Fruit fly (Drosophila melanogaster) whole organism, embryonic: Measurements from ENCODE around the gene rb.

Experiments used
- BEAF-32 ChIP-seq: fragments of 200-800 bp; sonication (Bioruptor generic); optimal IDR thresholded peaks from 3 replicates; lab custom pipeline; 2017; ENCODE audit warnings: missing biosample characterization, missing genetic modification characterization, mild to moderate bottlenecking, moderate library complexity, missing genetic modification reagents
- CG1233 ChIP-seq: fragments of 200-800 bp; sonication (Bioruptor generic); optimal IDR thresholded peaks from 4 replicates; lab custom pipeline; 2018; ENCODE audit warnings: missing biosample characterization, mild to moderate bottlenecking, missing genetic modification characterization
- CG12744 ChIP-seq: fragments of 200-800 bp; sonication (Bioruptor generic); optimal IDR thresholded peaks from 2 replicates; lab custom pipeline; 2016; ENCODE audit warnings: missing biosample characterization, missing genetic modification characterization
- CG12942 ChIP-seq: fragments of 200-800 bp; sonication (Bioruptor generic); optimal IDR thresholded peaks from 3 replicates; lab custom pipeline; 2016; ENCODE audit warnings: missing biosample characterization, missing genetic modification characterization
- CG13287 ChIP-seq: fragments of 200-800 bp; sonication (Bioruptor generic); IDR thresholded peaks from 2 replicates; pipeline ENCODE4 v1.3.6; 2022; ENCODE audit warnings: missing biosample characterization, missing genetic modification characterization; ENCODE audit not compliant: partially characterized antibody
- CG42726 ChIP-seq: fragments of 200-800 bp; sonication (Bioruptor generic); IDR thresholded peaks from 2 replicates; pipeline ENCODE4 v1.3.6; 2022; ENCODE audit warnings: missing biosample characterization, missing genetic modification characterization; ENCODE audit not compliant: partially characterized antibody
- CG43689 ChIP-seq: fragments of 200-800 bp; sonication (Bioruptor generic); IDR thresholded peaks from 2 replicates; pipeline ENCODE4 v1.3.6; 2022; ENCODE audit warnings: missing biosample characterization, missing genetic modification characterization
- CG4404 ChIP-seq: fragments of 200-800 bp; sonication (Bioruptor generic); IDR thresholded peaks from 2 replicates; pipeline ENCODE4 v1.3.6; 2022; ENCODE audit warnings: missing biosample characterization, missing genetic modification characterization
- CG6254 ChIP-seq: fragments of 200-800 bp; sonication (Bioruptor generic); optimal IDR thresholded peaks from 3 replicates; lab custom pipeline; 2017; ENCODE audit warnings: mild to moderate bottlenecking, missing biosample characterization, missing genetic modification reagents, missing genetic modification characterization
- CG7357 ChIP-seq: fragments of 200-800 bp; sonication (Bioruptor generic); IDR thresholded peaks from 3 replicates; pipeline ENCODE4 v1.3.6; 2022; ENCODE audit warnings: missing biosample characterization, missing genetic modification characterization
- CG8281 ChIP-seq: fragments of 200-800 bp; sonication (Bioruptor generic); optimal IDR thresholded peaks from 2 replicates; lab custom pipeline; 2018; ENCODE audit warnings: missing biosample characterization, mild to moderate bottlenecking, missing genetic modification characterization, moderate library complexity
- CG9876 ChIP-seq: fragments of 200-800 bp; sonication (Bioruptor generic); optimal IDR thresholded peaks from 2 replicates; lab custom pipeline; 2016; ENCODE audit warnings: missing biosample characterization, missing genetic modification characterization
- CoRest ChIP-seq: fragments of 200-800 bp; sonication (Bioruptor generic); optimal IDR thresholded peaks from 3 replicates; lab custom pipeline; 2018; ENCODE audit warnings: missing biosample characterization, mild to moderate bottlenecking, missing genetic modification characterization, moderate library complexity
- CrebB ChIP-seq: fragments of 200-800 bp; sonication (Bioruptor generic); optimal IDR thresholded peaks from 3 replicates; lab custom pipeline; 2018; ENCODE audit warnings: missing biosample characterization, mild to moderate bottlenecking, missing genetic modification characterization
- Doc2 ChIP-seq: fragments of 200-800 bp; sonication (Bioruptor generic); IDR thresholded peaks from 2 replicates; pipeline ENCODE4 v1.3.6; 2022; ENCODE audit warnings: missing biosample characterization, missing genetic modification characterization
- E2f1 ChIP-seq: fragments of 200-800 bp; sonication (Bioruptor generic); IDR thresholded peaks from 2 replicates; pipeline ENCODE4 v1.3.6; 2022; ENCODE audit warnings: missing biosample characterization, missing genetic modification characterization
- Eip74EF ChIP-seq, 2 experiments: fragments of 200-800 bp in 1 of 2; fragments of >200 bp in 1 of 2; sonication (Bioruptor generic) in 1 of 2; optimal IDR thresholded peaks; 2 replicates each; lab custom pipeline; 2017 to 2019; ENCODE audit warnings: missing biosample characterization in 2 of 2, missing genetic modification characterization in 2 of 2, mild to moderate bottlenecking in 1 of 2, moderate library complexity in 1 of 2
- HHEX ChIP-seq: fragments of 200-800 bp; sonication (Bioruptor generic); optimal IDR thresholded peaks from 3 replicates; lab custom pipeline; 2017; ENCODE audit warnings: missing biosample characterization, mild to moderate bottlenecking, missing genetic modification characterization, missing genetic modification reagents
- Hmx ChIP-seq: fragments of 200-800 bp; sonication (Bioruptor generic); optimal IDR thresholded peaks from 2 replicates; lab custom pipeline; 2016; ENCODE audit warnings: missing biosample characterization, missing genetic modification characterization
- MESR4 ChIP-seq: fragments of 200-800 bp; sonication (Bioruptor generic); optimal IDR thresholded peaks from 2 replicates; lab custom pipeline; 2018; ENCODE audit warnings: missing biosample characterization, mild to moderate bottlenecking, missing genetic modification characterization, moderate library complexity
- Mad ChIP-seq: fragments of 200-800 bp; sonication (Bioruptor generic); optimal IDR thresholded peaks from 2 replicates; lab custom pipeline; 2016; ENCODE audit warnings: missing biosample characterization, missing genetic modification characterization
- Med ChIP-seq: fragments of 200-800 bp; sonication (Bioruptor generic); peaks from one replicate; lab custom pipeline; 2016; ENCODE audit warnings: missing biosample characterization, missing genetic modification characterization, mild to moderate bottlenecking, inconsistent platforms, moderate library complexity
- Mrtf ChIP-seq: fragments of 200-800 bp; sonication (Bioruptor generic); IDR thresholded peaks from 3 replicates; pipeline ENCODE4 v1.3.6; 2022; ENCODE audit warnings: missing biosample characterization, missing genetic modification characterization
- NFAT ChIP-seq: fragments of 200-800 bp; sonication (Bioruptor generic); IDR thresholded peaks from 2 replicates; pipeline ENCODE4 v1.3.6; 2022; ENCODE audit warnings: missing biosample characterization, missing genetic modification characterization
- Optix ChIP-seq: fragments of 200-800 bp; sonication (Bioruptor generic); IDR thresholded peaks from 3 replicates; pipeline ENCODE4 v1.3.6; 2022; ENCODE audit warnings: missing biosample characterization, missing genetic modification characterization
- Ravus ChIP-seq: fragments of 200-800 bp; sonication (Bioruptor generic); IDR thresholded peaks from 2 replicates; pipeline ENCODE4 v1.3.6; 2022; ENCODE audit warnings: missing biosample characterization, missing genetic modification characterization
- Six4 ChIP-seq: fragments of 200-800 bp; sonication (Bioruptor generic); optimal IDR thresholded peaks from 2 replicates; lab custom pipeline; 2016; ENCODE audit warnings: missing biosample characterization, missing genetic modification characterization
- Trl ChIP-seq, 3 experiments: fragments of >200 bp in 2 of 3; fragments of 200-800 bp in 1 of 3; sonication (Bioruptor generic) in 1 of 3; optimal IDR thresholded peaks; 2 replicates in 1 of 3; 3 replicates in 2 of 3; lab custom pipeline; 2016 to 2017; ENCODE audit warnings: missing biosample characterization in 1 of 3, missing genetic modification characterization in 1 of 3
- amos ChIP-seq: fragments of 200-800 bp; sonication (Bioruptor generic); IDR thresholded peaks from 2 replicates; pipeline ENCODE4 v1.3.6; 2022; ENCODE audit warnings: missing biosample characterization, missing genetic modification characterization; ENCODE audit not compliant: partially characterized antibody
- chn ChIP-seq: fragments of 200-800 bp; sonication (Bioruptor generic); optimal IDR thresholded peaks from 2 replicates; lab custom pipeline; 2016; ENCODE audit warnings: missing biosample characterization, missing genetic modification characterization
- croc ChIP-seq: fragments of 200-800 bp; sonication (Bioruptor generic); conservative IDR thresholded peaks from 3 replicates; pipeline ENCODE4 v1.3.6; 2022; ENCODE audit warnings: missing biosample characterization, missing genetic modification characterization
- dan ChIP-seq: fragments of 200-800 bp; sonication (Bioruptor generic); IDR thresholded peaks from 2 replicates; pipeline ENCODE4 v1.3.6; 2022; ENCODE audit warnings: missing biosample characterization, missing genetic modification characterization
- dysf ChIP-seq: fragments of 200-800 bp; sonication (Bioruptor generic); IDR thresholded peaks from 3 replicates; pipeline ENCODE4 v1.3.6; 2022; ENCODE audit warnings: missing biosample characterization, missing genetic modification characterization
- esg ChIP-seq: fragments of 200-800 bp; sonication (Bioruptor generic); conservative IDR thresholded peaks from 2 replicates; pipeline ENCODE4 v1.3.6; 2022; ENCODE audit warnings: missing biosample characterization, missing genetic modification characterization
- gcm ChIP-seq: fragments of 200-800 bp; sonication (Bioruptor generic); optimal IDR thresholded peaks from 2 replicates; lab custom pipeline; 2019; ENCODE audit warnings: missing biosample characterization, mild to moderate bottlenecking, missing genetic modification characterization, moderate library complexity
- gem ChIP-seq: fragments of 200-800 bp; sonication (Bioruptor generic); optimal IDR thresholded peaks from 2 replicates; lab custom pipeline; 2019; ENCODE audit warnings: missing biosample characterization, mild to moderate bottlenecking, missing genetic modification characterization, moderate library complexity
- nerfin-1 ChIP-seq: fragments of 200-800 bp; sonication (Bioruptor generic); optimal IDR thresholded peaks from 3 replicates; lab custom pipeline; 2019; ENCODE audit warnings: missing biosample characterization, mild to moderate bottlenecking, missing genetic modification characterization, moderate library complexity
- p53 ChIP-seq: fragments of 200-800 bp; sonication (Bioruptor generic); optimal IDR thresholded peaks from 2 replicates; lab custom pipeline; 2016; ENCODE audit warnings: missing biosample characterization, missing genetic modification characterization
- peb ChIP-seq: fragments of 200-800 bp; sonication (Bioruptor generic); IDR thresholded peaks from 2 replicates; pipeline ENCODE4 v1.3.6; 2022; ENCODE audit warnings: missing biosample characterization, missing genetic modification characterization
- pnt ChIP-seq: fragments of 200-800 bp; sonication (Bioruptor generic); optimal IDR thresholded peaks from 3 replicates; lab custom pipeline; 2016; ENCODE audit warnings: missing biosample characterization, missing genetic modification characterization
- ro ChIP-seq: fragments of 200-800 bp; sonication (Bioruptor generic); IDR thresholded peaks from 2 replicates; pipeline ENCODE4 v1.3.6; 2022; ENCODE audit warnings: missing biosample characterization, missing genetic modification characterization
- schlank ChIP-seq: fragments of 200-800 bp; sonication (Bioruptor generic); optimal IDR thresholded peaks from 2 replicates; lab custom pipeline; 2018; ENCODE audit warnings: missing biosample characterization, mild to moderate bottlenecking, missing genetic modification characterization
- seq ChIP-seq: fragments of 200-800 bp; sonication (Bioruptor generic); IDR thresholded peaks from 2 replicates; pipeline ENCODE4 v1.3.6; 2022; ENCODE audit warnings: missing biosample characterization, missing genetic modification characterization
- slp2 ChIP-seq: fragments of 200-800 bp; sonication (Bioruptor generic); optimal IDR thresholded peaks from 2 replicates; lab custom pipeline; 2016; ENCODE audit warnings: missing biosample characterization, missing genetic modification characterization
- sr ChIP-seq: fragments of 200-800 bp; sonication (Bioruptor generic); IDR thresholded peaks from 3 replicates; pipeline ENCODE4 v1.3.6; 2022; ENCODE audit warnings: missing biosample characterization, missing genetic modification characterization
- sug ChIP-seq: fragments of 200-800 bp; optimal IDR thresholded peaks from 2 replicates; lab custom pipeline; 2019; ENCODE audit warnings: missing biosample characterization, mild to moderate bottlenecking, missing genetic modification characterization, moderate library complexity
- tgo ChIP-seq: fragments of 200-800 bp; sonication (Bioruptor generic); IDR thresholded peaks from 3 replicates; pipeline ENCODE4 v1.3.6; 2022; ENCODE audit warnings: missing biosample characterization, missing genetic modification characterization
- trem ChIP-seq: fragments of 200-800 bp; optimal IDR thresholded peaks from 3 replicates; lab custom pipeline; 2019; ENCODE audit warnings: missing biosample characterization, mild to moderate bottlenecking, missing genetic modification characterization, moderate library complexity
- twi ChIP-seq: fragments of 200-800 bp; optimal IDR thresholded peaks from 2 replicates; lab custom pipeline; 2019; ENCODE audit warnings: missing biosample characterization, mild to moderate bottlenecking, missing genetic modification characterization, moderate library complexity
- vnd ChIP-seq: fragments of 200-800 bp; sonication (Bioruptor generic); IDR thresholded peaks from 3 replicates; pipeline ENCODE4 v1.3.6; 2022; ENCODE audit warnings: missing biosample characterization, missing genetic modification characterization; ENCODE audit not compliant: partially characterized antibody

Gene rb

DNA sequence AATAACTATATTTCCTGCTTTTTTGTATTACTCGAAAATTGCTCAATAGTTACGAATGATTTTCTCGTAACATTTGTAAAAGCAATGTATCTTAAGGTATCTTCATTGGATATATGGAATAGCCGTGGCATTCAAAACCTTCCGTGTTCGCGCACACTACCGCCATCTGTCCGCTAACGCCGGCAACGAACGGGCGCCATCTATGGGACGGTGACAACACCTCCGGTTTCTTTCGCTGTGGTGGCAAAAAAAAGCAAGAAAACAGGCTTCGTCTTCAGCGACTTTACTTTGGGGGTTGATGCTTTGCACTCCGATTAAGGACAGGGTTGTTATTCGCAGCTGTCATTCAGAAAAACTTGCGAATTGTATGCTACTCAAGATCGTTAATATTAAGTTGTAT lies 33.3 kb downstream of the rb start (continued):
- TF ChIP-seq pnt (GFP tag; lab: Kevin White, UChicago), result peak; percentile 44
- no peak for TF ChIP-seq Hmx (GFP tag; lab: Kevin White, UChicago)
- TF ChIP-seq amos (GFP tag; lab: Robert Waterston, UW), result no peak
- TF ChIP-seq dysf (GFP tag; lab: Robert Waterston, UW), result peak; percentile 46; the same call in 2 of the 3 replicates
- peak; percentile 71 for TF ChIP-seq chn (GFP tag; lab: Kevin White, UChicago)
- no peak for TF ChIP-seq CG7357 (GFP tag; lab: Robert Waterston, UW)
- peak; percentile 4 for TF ChIP-seq slp2 (GFP tag; lab: Kevin White, UChicago)
- TF ChIP-seq CG9876, result peak; percentile 42
- no peak for TF ChIP-seq CG12942 (GFP tag; lab: Kevin White, UChicago)
- TF ChIP-seq CG12744 (GFP tag; lab: Kevin White, UChicago), result no peak
- TF ChIP-seq MESR4 (GFP tag; lab: Kevin White, UChicago), result no peak
- peak; percentile 38 for TF ChIP-seq Mad (GFP tag; lab: Kevin White, UChicago)
- peak; percentile 53; the same call in 1 of the 2 replicates for TF ChIP-seq CG42726
- TF ChIP-seq esg, result no peak
- TF ChIP-seq ro (GFP tag; lab: Robert Waterston, UW), result no peak
- no peak for TF ChIP-seq vnd (GFP tag; lab: Robert Waterston, UW)
- TF ChIP-seq p53 (GFP tag; lab: Kevin White, UChicago), result peak; percentile 55
- TF ChIP-seq gcm (GFP tag; lab: Kevin White, UChicago), result peak; percentile 10
- peak; percentile 32 for TF ChIP-seq twi
- TF ChIP-seq peb (GFP tag; lab: Robert Waterston, UW), result 0 out of 2 replicates have a peak, but pooled peaks have one; percentile 20
- no peak for TF ChIP-seq sug (tag; lab: Kevin White, UChicago)
- peak; percentile 62 for TF ChIP-seq E2f1 (GFP tag; lab: Robert Waterston, UW)
- TF ChIP-seq schlank (tag; lab: Kevin White, UChicago), result no peak
- TF ChIP-seq CrebB (tag; lab: Kevin White, UChicago), result peak; percentile 45
- TF ChIP-seq CG6254 (GFP tag; lab: Kevin White, UChicago), result peak; percentile 46
- peak; percentile 40 for TF ChIP-seq CG1233 (GFP tag; lab: Kevin White, UChicago)
- TF ChIP-seq CG8281 (tag; lab: Kevin White, UChicago), result peak; percentile 35
- no peak for TF ChIP-seq sr (GFP tag; lab: Robert Waterston, UW)
- no peak for TF ChIP-seq Doc2 (GFP tag; lab: Robert Waterston, UW)
- no peak for TF ChIP-seq dan
- TF ChIP-seq Six4 (GFP tag; lab: Kevin White, UChicago), result peak; percentile 30
- TF ChIP-seq Med, result peak; percentile 85
- TF ChIP-seq nerfin-1, result no peak
- TF ChIP-seq tgo (GFP tag; lab: Robert Waterston, UW), result peak; percentile 45; the same call in 2 of the 3 replicates
- no peak for TF ChIP-seq CG13287 (GFP tag; lab: Robert Waterston, UW)
- no peak for TF ChIP-seq CG4404 (GFP tag; lab: Robert Waterston, UW)
- TF ChIP-seq Trl (optimal IDR thresholded peaks at IDR 0.05; lab: Kevin White, UChicago), result no peak
- peak; percentile 73 for TF ChIP-seq Trl (GFP tag; optimal IDR thresholded peaks at IDR 0.05; lab: Kevin White, UChicago)
- TF ChIP-seq seq (GFP tag; lab: Robert Waterston, UW), result peak; percentile 80
- TF ChIP-seq Ravus, result no peak
- no peak for TF ChIP-seq BEAF-32
- TF ChIP-seq gem (tag; lab: Kevin White, UChicago), result peak; percentile 45
- TF ChIP-seq croc (GFP tag; lab: Robert Waterston, UW), result peak; percentile 17; the same call in 1 of the 3 replicates
- peak; percentile 62; the same call in 2 of the 3 replicates for TF ChIP-seq Optix (GFP tag; lab: Robert Waterston, UW)
- TF ChIP-seq trem, result no peak
- peak; percentile 44; the same call in 1 of the 2 replicates for TF ChIP-seq NFAT
- TF ChIP-seq Mrtf, result peak; percentile 56; the same call in 2 of the 3 replicates
- TF ChIP-seq Eip74EF (GFP tag; optimal IDR thresholded peaks at IDR 0.05; lab: Kevin White, UChicago), result no peak
- 0 out of 2 replicates have a peak, but pooled peaks have one; percentile 23 for TF ChIP-seq CG43689 (GFP tag; lab: Robert Waterston, UW)
- TF ChIP-seq CoRest (tag; lab: Kevin White, UChicago), result peak; percentile 58
- TF ChIP-seq HHEX (GFP tag; lab: Kevin White, UChicago), result peak; percentile 8
